Worm (Caenorhabditis elegans) whole organism, L1 larva: Measurements from ENCODE around the gene fipr-6.

Source experiments
- C04F5.9 ChIP-seq: sonication (generic microtip); optimal IDR thresholded peaks from 2 replicates; lab custom pipeline; 2016; ENCODE audit warnings: missing genetic modification characterization, missing compliant biosample characterization
- C16A3.4 ChIP-seq: fragments of 150-350 bp; optimal IDR thresholded peaks from 2 replicates; lab custom pipeline; 2014; ENCODE audit warnings: missing biosample characterization, missing genetic modification characterization
- C34B4.2 ChIP-seq: sonication (generic microtip); optimal IDR thresholded peaks from 2 replicates; lab custom pipeline; 2017; ENCODE audit warnings: mild to moderate bottlenecking, missing genetic modification characterization, missing compliant biosample characterization
- aha-1 ChIP-seq: fragments of 150-350 bp; optimal IDR thresholded peaks from 2 replicates; lab custom pipeline; 2014; ENCODE audit warnings: missing biosample characterization, missing genetic modification characterization
- aly-2 ChIP-seq: fragments of 150-350 bp; optimal IDR thresholded peaks from 2 replicates; lab custom pipeline; 2014; ENCODE audit warnings: missing biosample characterization, missing genetic modification characterization
- ama-1 ChIP-seq: fragments of 150-350 bp; optimal IDR thresholded peaks from 2 replicates; lab custom pipeline; 2014
- ceh-8 ChIP-seq: fragments of 200-800 bp; sonication (Bioruptor generic); optimal IDR thresholded peaks from 2 replicates; lab custom pipeline; 2018; ENCODE audit warnings: mild to moderate bottlenecking, missing genetic modification characterization, moderate library complexity, missing compliant biosample characterization
- dpl-1 ChIP-seq, 3 experiments: fragments of 150-350 bp in 2 of 3; sonication (generic microtip) in 1 of 3; optimal IDR thresholded peaks; 2 replicates each; lab custom pipeline; 2014 to 2017; ENCODE audit warnings: missing biosample characterization in 3 of 3, missing genetic modification characterization in 3 of 3, missing genetic modification reagents in 3 of 3
- efl-3 ChIP-seq: fragments of 200-800 bp; sonication (Bioruptor generic); optimal IDR thresholded peaks from 2 replicates; lab custom pipeline; 2018; ENCODE audit warnings: mild to moderate bottlenecking, missing genetic modification characterization, missing compliant biosample characterization
- egl-13 ChIP-seq: sonication (generic microtip); optimal IDR thresholded peaks from 2 replicates; lab custom pipeline; 2016; ENCODE audit warnings: missing genotype, missing genetic modification reagents, missing genetic modification characterization, missing compliant biosample characterization
- egl-27 ChIP-seq, 2 experiments: fragments of 150-350 bp in 1 of 2; sonication (generic microtip); optimal IDR thresholded peaks; 3 replicates each; lab custom pipeline; 2017 to 2018; ENCODE audit warnings: missing biosample characterization in 2 of 2, missing genetic modification characterization in 2 of 2, missing genetic modification reagents in 2 of 2
- elt-2 ChIP-seq: sonication (generic microtip); optimal IDR thresholded peaks from 2 replicates; lab custom pipeline; 2016; ENCODE audit warnings: missing genetic modification characterization, mild to moderate bottlenecking, inconsistent platforms, missing compliant biosample characterization, missing genetic modification reagents
- ets-5 ChIP-seq: fragments of 200-800 bp; sonication (Bioruptor generic); IDR thresholded peaks from 2 replicates; pipeline ENCODE4 v1.3.6; 2022; ENCODE audit warnings: missing genetic modification characterization, missing compliant biosample characterization
- hlh-17 ChIP-seq: fragments of 200-800 bp; sonication (Bioruptor generic); optimal IDR thresholded peaks from 2 replicates; lab custom pipeline; 2018; ENCODE audit warnings: missing genetic modification characterization, mild to moderate bottlenecking, missing compliant biosample characterization, moderate library complexity, borderline replicate concordance
- jun-1 ChIP-seq: fragments of 150-350 bp; optimal IDR thresholded peaks from 2 replicates; lab custom pipeline; 2014; ENCODE audit warnings: missing biosample characterization, missing genetic modification reagents, missing genetic modification characterization
- lin-14 ChIP-seq: fragments of 200-800 bp; sonication (Bioruptor generic); optimal IDR thresholded peaks from 2 replicates; lab custom pipeline; 2018; ENCODE audit warnings: mild to moderate bottlenecking, missing genetic modification characterization, moderate library complexity, missing compliant biosample characterization
- lin-15B ChIP-seq: fragments of 150-350 bp; sonication (generic microtip); optimal IDR thresholded peaks from 3 replicates; lab custom pipeline; 2014; ENCODE audit warnings: missing biosample characterization, missing genetic modification characterization
- lin-35 ChIP-seq, 2 experiments: fragments of 150-350 bp; optimal IDR thresholded peaks; 2 replicates each; lab custom pipeline; 2014; ENCODE audit warnings: missing biosample characterization in 2 of 2, missing genetic modification characterization in 2 of 2, missing genetic modification reagents in 2 of 2
- lin-39 ChIP-seq: fragments of 150-350 bp; optimal IDR thresholded peaks from 2 replicates; lab custom pipeline; 2014; ENCODE audit warnings: missing biosample characterization, missing genetic modification reagents, missing genetic modification characterization
- lir-3 ChIP-seq: sonication (generic microtip); optimal IDR thresholded peaks from 2 replicates; lab custom pipeline; 2016; ENCODE audit warnings: mild to moderate bottlenecking, missing genetic modification characterization, moderate library complexity, missing compliant biosample characterization; ENCODE audit not compliant: poor library complexity
- mab-9 ChIP-seq: fragments of 200-800 bp; sonication (Bioruptor generic); IDR thresholded peaks from 2 replicates; pipeline ENCODE4 v1.3.6; 2022; ENCODE audit warnings: missing genetic modification reagents, missing genetic modification characterization, missing compliant biosample characterization
- mdl-1 ChIP-seq, 2 experiments: fragments of 150-350 bp; optimal IDR thresholded peaks; 2 replicates each; lab custom pipeline; 2014 to 2017; ENCODE audit warnings: missing biosample characterization in 2 of 2, missing genetic modification characterization in 2 of 2, inconsistent platforms in 1 of 2
- nhr-19 ChIP-seq: fragments of 200-800 bp; sonication (Bioruptor generic); conservative IDR thresholded peaks from 2 replicates; pipeline ENCODE4 v1.3.6; 2022; ENCODE audit warnings: missing genetic modification characterization, missing compliant biosample characterization
- nhr-28 ChIP-seq: fragments of 150-350 bp; optimal IDR thresholded peaks from 2 replicates; lab custom pipeline; 2014; ENCODE audit warnings: missing biosample characterization, missing genetic modification characterization
- nhr-47 ChIP-seq: sonication (generic microtip); optimal IDR thresholded peaks from 2 replicates; lab custom pipeline; 2016; ENCODE audit warnings: mild to moderate bottlenecking, missing genetic modification characterization, moderate library complexity, missing compliant biosample characterization
- nhr-71 ChIP-seq: sonication (generic microtip); optimal IDR thresholded peaks from 2 replicates; lab custom pipeline; 2016; ENCODE audit warnings: mild to moderate bottlenecking, missing genetic modification characterization, moderate library complexity, missing compliant biosample characterization
- nhr-77 ChIP-seq: fragments of 150-350 bp; optimal IDR thresholded peaks from 2 replicates; lab custom pipeline; 2014; ENCODE audit warnings: missing biosample characterization, missing genetic modification characterization
- pag-3 ChIP-seq: sonication (generic microtip); optimal IDR thresholded peaks from 2 replicates; lab custom pipeline; 2017; ENCODE audit warnings: missing genetic modification characterization, mild to moderate bottlenecking, missing compliant biosample characterization, antibody characterized with exemption, borderline replicate concordance; ENCODE audit not compliant: insufficient read depth
- sox-4 ChIP-seq: sonication (generic microtip); optimal IDR thresholded peaks from 2 replicates; lab custom pipeline; 2016; ENCODE audit warnings: missing genetic modification characterization, missing compliant biosample characterization
- sup-37 ChIP-seq: fragments of 200-800 bp; sonication (Bioruptor generic); optimal IDR thresholded peaks from 2 replicates; lab custom pipeline; 2018; ENCODE audit warnings: mild to moderate bottlenecking, missing genetic modification characterization, missing compliant biosample characterization
- tbx-2 ChIP-seq: sonication (generic microtip); optimal IDR thresholded peaks from 2 replicates; lab custom pipeline; 2016; ENCODE audit warnings: missing genetic modification characterization, missing compliant biosample characterization
- unc-62 ChIP-seq: fragments of 150-350 bp; optimal IDR thresholded peaks from 2 replicates; lab custom pipeline; 2014; ENCODE audit warnings: missing biosample characterization, missing genetic modification reagents, missing genetic modification characterization
- unc-86 ChIP-seq: sonication (generic microtip); optimal IDR thresholded peaks from 2 replicates; lab custom pipeline; 2016; ENCODE audit warnings: missing genetic modification characterization, missing compliant biosample characterization
- xbp-1 ChIP-seq: sonication (generic microtip); optimal IDR thresholded peaks from 2 replicates; lab custom pipeline; 2016; ENCODE audit warnings: missing genetic modification characterization, missing compliant biosample characterization
- zag-1 ChIP-seq: fragments of 150-350 bp; optimal IDR thresholded peaks from 2 replicates; lab custom pipeline; 2014; ENCODE audit warnings: missing biosample characterization, missing genetic modification characterization
- zip-4 ChIP-seq: fragments of 200-800 bp; sonication (Bioruptor generic); optimal IDR thresholded peaks from 2 replicates; lab custom pipeline; 2018; ENCODE audit warnings: mild to moderate bottlenecking, missing genetic modification characterization, moderate library complexity, missing compliant biosample characterization

Gene fipr-6

DNA sequence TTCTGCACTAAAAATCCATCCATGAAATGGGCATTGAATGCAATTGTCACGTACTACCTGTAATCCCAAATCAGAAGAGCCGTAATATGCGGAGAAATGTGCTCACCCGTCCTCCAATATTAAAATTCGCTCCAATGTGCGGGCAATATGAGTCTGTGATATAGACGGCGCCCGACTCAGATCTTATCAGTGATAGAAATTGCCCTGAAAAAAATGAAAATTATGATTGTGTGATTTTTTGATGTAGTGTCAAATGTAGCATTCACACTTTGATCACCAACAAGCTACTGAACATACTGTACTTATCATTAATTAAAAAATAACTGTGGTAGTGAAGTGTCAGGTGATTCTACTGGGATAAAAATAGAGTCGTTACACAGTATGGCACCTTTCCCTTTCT lies 6.4 kb upstream of the fipr-6 start:
- TF ChIP-seq lin-15B (no peak), elt-2 (peak; percentile 2)

DNA sequence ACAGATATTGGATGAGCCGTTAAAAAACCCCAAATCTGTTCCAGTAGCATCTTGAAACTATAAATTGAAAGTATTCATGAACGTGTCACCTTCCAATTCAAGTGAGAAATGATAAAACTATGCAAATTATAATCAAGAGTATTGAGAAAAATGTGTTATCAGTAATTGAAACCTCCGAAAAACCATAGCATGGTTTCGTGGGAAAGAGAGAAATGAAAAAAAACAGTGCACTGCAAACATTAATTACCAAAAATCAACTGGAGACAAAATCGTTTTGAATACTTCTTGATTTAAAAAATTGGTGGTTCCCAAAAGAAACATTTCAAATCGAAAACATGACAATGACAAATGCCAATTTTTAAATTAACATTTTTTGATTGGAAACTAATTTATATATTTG lies 5.4 kb upstream of the fipr-6 start, which contains the start of gene daf-36:
daf-36 (minus strand) TSS at position 101 of the 400 bp plus-strand sequence.
- TF ChIP-seq ets-5 (GFP tag; lab: Robert Waterston, UW) (no peak), hlh-17 (no peak), jun-1 (tag; lab: Kevin White, UChicago) (no peak), egl-27 (tag; optimal IDR thresholded peaks at IDR 0.05; lab: Kevin White, UChicago) (no peak), aha-1 (tag; lab: Kevin White, UChicago) (no peak), C16A3.4 (no peak), C34B4.2 (tag; lab: Kevin White, UChicago) (no peak), lin-39 (tag; lab: Kevin White, UChicago) (no peak), unc-86 (tag; lab: Kevin White, UChicago) (no peak), xbp-1 (no peak), nhr-71 (tag; lab: Kevin White, UChicago) (no peak), pag-3 (tag; lab: Kevin White, UChicago) (no peak), zag-1 (tag; lab: Kevin White, UChicago) (no peak), tbx-2 (tag; lab: Kevin White, UChicago) (no peak), lin-14 (GFP tag; lab: Kevin White, UChicago) (no peak), aly-2 (tag; lab: Kevin White, UChicago) (no peak), sox-4 (no peak)

DNA sequence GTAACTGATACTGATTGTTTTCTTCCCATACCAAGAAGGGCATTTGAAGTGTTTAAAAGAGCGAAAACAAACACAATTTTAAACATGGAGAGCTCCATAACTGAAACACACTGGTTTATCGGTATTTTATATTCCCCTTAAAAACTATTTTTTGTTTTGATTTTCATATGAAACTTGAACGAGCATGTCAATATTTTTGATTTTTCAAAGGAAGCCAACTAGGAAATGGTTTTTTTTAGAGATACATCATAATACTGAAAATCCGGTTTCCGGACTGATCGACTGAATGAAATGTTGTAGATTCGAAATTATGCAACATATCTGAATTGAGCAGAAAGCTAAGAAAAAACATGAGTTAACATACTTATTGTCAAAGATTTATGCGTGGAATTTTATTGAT lies 3.7 kb upstream of the fipr-6 start, which contains the start of gene ttr-19:
ttr-19 (minus strand) TSS at position 101 of the 400 bp plus-strand sequence.
- TF ChIP-seq jun-1 (tag; lab: Kevin White, UChicago): no peak
- no peak for TF ChIP-seq nhr-47 (tag; lab: Kevin White, UChicago)
- TF ChIP-seq ama-1: no peak
- no peak for TF ChIP-seq sox-4
- TF ChIP-seq sup-37 (GFP tag; lab: Kevin White, UChicago): no peak
- TF ChIP-seq ets-5 (GFP tag; lab: Robert Waterston, UW): no peak
- no peak for TF ChIP-seq lin-35 (GFP tag; optimal IDR thresholded peaks at IDR 0.05; lab: Kevin White, UChicago)
- TF ChIP-seq nhr-28 (tag; lab: Kevin White, UChicago): no peak
- no peak for TF ChIP-seq dpl-1 (GFP tag; optimal IDR thresholded peaks at IDR 0.05; lab: Kevin White, UChicago)
- TF ChIP-seq zip-4: no peak
- TF ChIP-seq nhr-19 (GFP tag; lab: Robert Waterston, UW): no peak
- no peak for TF ChIP-seq xbp-1
- TF ChIP-seq lir-3 (tag; lab: Kevin White, UChicago): no peak
- TF ChIP-seq egl-13 (tag; lab: Kevin White, UChicago): no peak
- no peak for TF ChIP-seq efl-3
- TF ChIP-seq mab-9: no peak

DNA sequence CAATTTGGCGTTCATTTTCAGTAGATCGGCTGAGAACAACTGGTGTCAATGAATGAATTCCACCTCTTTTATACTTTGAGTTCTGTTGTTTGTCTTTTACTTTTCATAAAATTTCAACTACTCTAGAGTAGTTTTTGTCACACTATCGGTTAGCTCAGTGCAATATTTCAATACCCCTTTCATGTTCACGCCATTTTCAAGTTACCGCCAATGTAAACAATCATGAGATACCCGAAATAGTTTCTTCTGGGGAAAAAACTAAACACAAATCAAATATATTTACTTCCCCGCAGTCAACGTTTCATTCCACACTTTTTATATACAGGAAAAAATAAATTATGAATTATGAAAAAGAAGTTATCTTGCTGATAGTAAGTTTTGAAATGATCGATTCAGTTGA lies 2.7 kb upstream of the fipr-6 start, which contains the start of gene fipr-4:
fipr-4 (minus strand) TSS at position 101 of the 400 bp plus-strand sequence.
- TF ChIP-seq unc-62: no peak
- TF ChIP-seq ceh-8 (GFP tag; lab: Kevin White, UChicago): no peak
- TF ChIP-seq C04F5.9 (tag; lab: Kevin White, UChicago): no peak
- TF ChIP-seq mdl-1 (tag; optimal IDR thresholded peaks at IDR 0.05; lab: Kevin White, UChicago): no peak
- no peak for TF ChIP-seq nhr-77 (tag; lab: Kevin White, UChicago)
